Fruit fly (Drosophila melanogaster) whole organism, embryonic: ENCODE measurements around the gene CG1910.
A peak's percentile ranks its signal among the peaks of the same experiment; 100 is the strongest.

Experiments
- Adf1 ChIP-seq: fragments of 200-800 bp; sonication (Bioruptor generic); IDR thresholded peaks from 2 replicates; pipeline ENCODE4 v1.3.6; 2022; ENCODE audit warnings: missing biosample characterization, missing genetic modification characterization
- Atf-2 ChIP-seq: fragments of 200-800 bp; sonication (Bioruptor generic); optimal IDR thresholded peaks from 2 replicates; lab custom pipeline; 2016; ENCODE audit warnings: missing biosample characterization, missing genetic modification characterization
- CG1024 ChIP-seq: fragments of 200-800 bp; sonication (Bioruptor generic); IDR thresholded peaks from 2 replicates; pipeline ENCODE4 v1.3.6; 2022; ENCODE audit warnings: missing biosample characterization, missing genetic modification characterization
- CG10321 ChIP-seq: fragments of 200-800 bp; sonication (Bioruptor generic); IDR thresholded peaks from 2 replicates; pipeline ENCODE4 v1.3.6; 2022; ENCODE audit warnings: missing biosample characterization, missing genetic modification characterization
- CG12071 ChIP-seq: fragments of 200-800 bp; sonication (Bioruptor generic); optimal IDR thresholded peaks from 3 replicates; lab custom pipeline; 2018; ENCODE audit warnings: missing biosample characterization, mild to moderate bottlenecking, missing genetic modification characterization
- CG1602 ChIP-seq: fragments of 200-800 bp; sonication (Bioruptor generic); optimal IDR thresholded peaks from 3 replicates; lab custom pipeline; 2016; ENCODE audit warnings: missing biosample characterization, missing genetic modification characterization
- CG17186 ChIP-seq: fragments of 200-800 bp; sonication (Bioruptor generic); optimal IDR thresholded peaks from 3 replicates; lab custom pipeline; 2017; ENCODE audit warnings: missing biosample characterization, missing genetic modification reagents, missing genetic modification characterization
- CG17829 ChIP-seq: fragments of 200-800 bp; optimal IDR thresholded peaks from 2 replicates; lab custom pipeline; 2019; ENCODE audit warnings: missing biosample characterization, mild to moderate bottlenecking, missing genetic modification characterization, moderate library complexity
- CG18599 ChIP-seq: fragments of 200-800 bp; sonication (Bioruptor generic); optimal IDR thresholded peaks from 3 replicates; lab custom pipeline; 2017; ENCODE audit warnings: missing biosample characterization, missing genetic modification characterization, mild to moderate bottlenecking, moderate library complexity, missing genetic modification reagents
- CG3281 ChIP-seq: fragments of 200-800 bp; sonication (Bioruptor generic); optimal IDR thresholded peaks from 3 replicates; lab custom pipeline; 2017; ENCODE audit warnings: missing biosample characterization, mild to moderate bottlenecking, missing genetic modification characterization
- CG3407 ChIP-seq: fragments of 200-800 bp; sonication (Bioruptor generic); optimal IDR thresholded peaks from 2 replicates; lab custom pipeline; 2018; ENCODE audit warnings: missing biosample characterization, mild to moderate bottlenecking, missing genetic modification characterization
- CG34376 ChIP-seq: fragments of 200-800 bp; sonication (Bioruptor generic); optimal IDR thresholded peaks from 2 replicates; lab custom pipeline; 2018; ENCODE audit warnings: missing biosample characterization, mild to moderate bottlenecking, missing genetic modification characterization
- CG6175 ChIP-seq: fragments of 200-800 bp; sonication (Bioruptor generic); IDR thresholded peaks from 3 replicates; pipeline ENCODE4 v1.3.6; 2022; ENCODE audit warnings: missing biosample characterization, missing genetic modification characterization
- CG8478 ChIP-seq: fragments of >200 bp; optimal IDR thresholded peaks from 2 replicates; lab custom pipeline; 2018
- CG8944 ChIP-seq: fragments of 200-800 bp; sonication (Bioruptor generic); optimal IDR thresholded peaks from 3 replicates; lab custom pipeline; 2016; ENCODE audit warnings: missing biosample characterization, missing genetic modification characterization
- CkIIα-i1 ChIP-seq: fragments of 200-800 bp; sonication (Bioruptor generic); IDR thresholded peaks from 2 replicates; pipeline ENCODE4 v1.3.6; 2022; ENCODE audit warnings: missing biosample characterization, missing genetic modification characterization
- Dip3 ChIP-seq: fragments of 200-800 bp; sonication (Bioruptor generic); optimal IDR thresholded peaks from 3 replicates; lab custom pipeline; 2016; ENCODE audit warnings: missing biosample characterization, missing genetic modification characterization
- ERR ChIP-seq: fragments of 200-800 bp; sonication (Bioruptor generic); optimal IDR thresholded peaks from 2 replicates; lab custom pipeline; 2016; ENCODE audit warnings: missing biosample characterization, missing genetic modification characterization
- HLH3B ChIP-seq: fragments of 200-800 bp; sonication (Bioruptor generic); IDR thresholded peaks from 2 replicates; pipeline ENCODE4 v1.3.6; 2022; ENCODE audit warnings: missing biosample characterization, missing genetic modification characterization
- HLH4C ChIP-seq: fragments of 200-800 bp; sonication (Bioruptor generic); IDR thresholded peaks from 3 replicates; pipeline ENCODE4 v1.3.6; 2022; ENCODE audit warnings: missing biosample characterization, missing genetic modification characterization; ENCODE audit not compliant: partially characterized antibody
- Hmx ChIP-seq: fragments of 200-800 bp; sonication (Bioruptor generic); optimal IDR thresholded peaks from 2 replicates; lab custom pipeline; 2016; ENCODE audit warnings: missing biosample characterization, missing genetic modification characterization
- Med ChIP-seq: fragments of 200-800 bp; sonication (Bioruptor generic); peaks from one replicate; lab custom pipeline; 2016; ENCODE audit warnings: missing biosample characterization, missing genetic modification characterization, mild to moderate bottlenecking, inconsistent platforms, moderate library complexity
- Meics ChIP-seq: fragments of 200-800 bp; sonication (Bioruptor generic); optimal IDR thresholded peaks from 2 replicates; lab custom pipeline; 2017; ENCODE audit warnings: missing biosample characterization, mild to moderate bottlenecking, missing genetic modification characterization
- Mrtf ChIP-seq: fragments of 200-800 bp; sonication (Bioruptor generic); IDR thresholded peaks from 3 replicates; pipeline ENCODE4 v1.3.6; 2022; ENCODE audit warnings: missing biosample characterization, missing genetic modification characterization
- NC2α ChIP-seq: fragments of 200-800 bp; sonication (Bioruptor generic); optimal IDR thresholded peaks from 2 replicates; lab custom pipeline; 2016; ENCODE audit warnings: missing biosample characterization, missing genetic modification characterization
- Nf-YB ChIP-seq: fragments of 200-800 bp; sonication (Bioruptor generic); optimal IDR thresholded peaks from 3 replicates; lab custom pipeline; 2019; ENCODE audit warnings: missing biosample characterization, mild to moderate bottlenecking, missing genetic modification characterization, moderate library complexity
- Opbp ChIP-seq: fragments of 200-800 bp; sonication (Bioruptor generic); IDR thresholded peaks from 3 replicates; pipeline ENCODE4 v1.3.6; 2022; ENCODE audit warnings: missing biosample characterization, missing genetic modification characterization; ENCODE audit not compliant: partially characterized antibody
- Pdp1 ChIP-seq, 2 experiments: fragments of 200-800 bp; sonication (Bioruptor generic); optimal IDR thresholded peaks; 3 replicates each; lab custom pipeline; 2016; ENCODE audit warnings: missing biosample characterization in 2 of 2, missing genetic modification characterization in 2 of 2, mild to moderate bottlenecking in 1 of 2, moderate library complexity in 1 of 2
- Sry-β ChIP-seq: fragments of 200-800 bp; sonication (Bioruptor generic); optimal IDR thresholded peaks from 2 replicates; lab custom pipeline; 2018; ENCODE audit warnings: missing biosample characterization, mild to moderate bottlenecking, missing genetic modification characterization, moderate library complexity
- Trl ChIP-seq, 3 experiments: fragments of >200 bp in 2 of 3; fragments of 200-800 bp in 1 of 3; sonication (Bioruptor generic) in 1 of 3; optimal IDR thresholded peaks; 2 replicates in 1 of 3; 3 replicates in 2 of 3; lab custom pipeline; 2016 to 2017; ENCODE audit warnings: missing biosample characterization in 1 of 3, missing genetic modification characterization in 1 of 3
- Xbp1 ChIP-seq: fragments of 200-800 bp; sonication (Bioruptor generic); optimal IDR thresholded peaks from 3 replicates; lab custom pipeline; 2016; ENCODE audit warnings: missing biosample characterization, mild to moderate bottlenecking, missing genetic modification characterization
- bab2 ChIP-seq: fragments of 200-800 bp; sonication (Bioruptor generic); optimal IDR thresholded peaks from 2 replicates; lab custom pipeline; 2016; ENCODE audit warnings: missing biosample characterization, missing genetic modification characterization
- bcd ChIP-seq: fragments of 200-800 bp; sonication (Bioruptor generic); optimal IDR thresholded peaks from 2 replicates; lab custom pipeline; 2017; ENCODE audit warnings: missing biosample characterization, mild to moderate bottlenecking, missing genetic modification characterization
- br ChIP-seq: fragments of >200 bp; optimal IDR thresholded peaks from 2 replicates; lab custom pipeline; 2017
- cg ChIP-seq: fragments of 200-800 bp; sonication (Bioruptor generic); optimal IDR thresholded peaks from 3 replicates; lab custom pipeline; 2019; ENCODE audit warnings: missing biosample characterization, mild to moderate bottlenecking, missing genetic modification characterization, moderate library complexity
- chm ChIP-seq: fragments of 200-800 bp; sonication (Bioruptor generic); IDR thresholded peaks from 2 replicates; pipeline ENCODE4 v1.3.6; 2022; ENCODE audit warnings: missing biosample characterization, missing genetic modification characterization
- dan ChIP-seq: fragments of 200-800 bp; sonication (Bioruptor generic); IDR thresholded peaks from 2 replicates; pipeline ENCODE4 v1.3.6; 2022; ENCODE audit warnings: missing biosample characterization, missing genetic modification characterization
- dysf ChIP-seq: fragments of 200-800 bp; sonication (Bioruptor generic); IDR thresholded peaks from 3 replicates; pipeline ENCODE4 v1.3.6; 2022; ENCODE audit warnings: missing biosample characterization, missing genetic modification characterization
- ems ChIP-seq: fragments of 200-800 bp; sonication (Bioruptor generic); optimal IDR thresholded peaks from 3 replicates; lab custom pipeline; 2016; ENCODE audit warnings: missing biosample characterization, missing genetic modification characterization
- esg ChIP-seq: fragments of 200-800 bp; sonication (Bioruptor generic); conservative IDR thresholded peaks from 2 replicates; pipeline ENCODE4 v1.3.6; 2022; ENCODE audit warnings: missing biosample characterization, missing genetic modification characterization
- fd3F ChIP-seq: fragments of 200-800 bp; sonication (Bioruptor generic); optimal IDR thresholded peaks from 2 replicates; lab custom pipeline; 2018; ENCODE audit warnings: missing biosample characterization, mild to moderate bottlenecking, missing genetic modification characterization, moderate library complexity
- gem ChIP-seq: fragments of 200-800 bp; sonication (Bioruptor generic); optimal IDR thresholded peaks from 2 replicates; lab custom pipeline; 2019; ENCODE audit warnings: missing biosample characterization, mild to moderate bottlenecking, missing genetic modification characterization, moderate library complexity
- hbn ChIP-seq: fragments of 200-800 bp; sonication (Bioruptor generic); IDR thresholded peaks from 2 replicates; pipeline ENCODE4 v1.3.6; 2022; ENCODE audit warnings: missing biosample characterization, missing genetic modification characterization; ENCODE audit not compliant: partially characterized antibody
- nom ChIP-seq: fragments of 200-800 bp; sonication (Bioruptor generic); optimal IDR thresholded peaks from 2 replicates; lab custom pipeline; 2017; ENCODE audit warnings: missing biosample characterization, missing genetic modification characterization, mild to moderate bottlenecking, moderate library complexity, missing genetic modification reagents
- psq ChIP-seq: fragments of 200-800 bp; sonication (Bioruptor generic); optimal IDR thresholded peaks from 2 replicates; lab custom pipeline; 2017; ENCODE audit warnings: missing biosample characterization, missing genetic modification characterization
- sens ChIP-seq: fragments of 200-800 bp; sonication (Bioruptor generic); peaks from one replicate; lab custom pipeline; 2016; ENCODE audit warnings: missing biosample characterization, missing genetic modification characterization
- sens-2 ChIP-seq: fragments of 200-800 bp; sonication (Bioruptor generic); IDR thresholded peaks from 2 replicates; pipeline ENCODE4 v1.3.6; 2022; ENCODE audit warnings: missing biosample characterization, missing genetic modification characterization
- ttk ChIP-seq: fragments of 200-800 bp; sonication (Bioruptor generic); IDR thresholded peaks from 2 replicates; pipeline ENCODE4 v2.1.2; 2022; ENCODE audit warnings: missing biosample characterization, missing genetic modification characterization
- unc-4 ChIP-seq: fragments of 200-800 bp; sonication (Bioruptor generic); IDR thresholded peaks from 2 replicates; pipeline ENCODE4 v1.3.6; 2022; ENCODE audit warnings: missing biosample characterization, missing genetic modification characterization; ENCODE audit not compliant: partially characterized antibody
- zen2 ChIP-seq: fragments of 200-800 bp; sonication (Bioruptor generic); IDR thresholded peaks from 3 replicates; pipeline ENCODE4 v1.3.6; 2022; ENCODE audit warnings: missing biosample characterization, missing genetic modification characterization; ENCODE audit not compliant: partially characterized antibody

Gene CG1910

dm6 chr3R:31724580-31725320 is 22.7 kb upstream of the CG1910 start (continued):
- TF ChIP-seq HLH3B (GFP tag; lab: Robert Waterston, UW) (no peak), CG12071 (peak; percentile 19), CG17829 (tag; lab: Kevin White, UChicago) (no peak), HLH4C (GFP tag; lab: Robert Waterston, UW) (no peak), Atf-2 (GFP tag; lab: Kevin White, UChicago) (no peak), Nf-YB (GFP tag; lab: Kevin White, UChicago) (no peak), gem (tag; lab: Kevin White, UChicago) (peak; percentile 39), unc-4 (GFP tag; lab: Robert Waterston, UW) (0 out of 2 replicates have a peak, but pooled peaks have one; percentile 16), CkIIα-i1 (GFP tag; lab: Robert Waterston, UW) (no peak), ttk (GFP tag; lab: Robert Waterston, UW) (0 out of 2 replicates have a peak, but pooled peaks have one; percentile 9), Opbp (GFP tag; lab: Robert Waterston, UW) (0 out of 3 replicates have a peak, but pooled peaks have one; percentile 23), Xbp1 (GFP tag; lab: Kevin White, UChicago) (no peak), esg (GFP tag; lab: Robert Waterston, UW) (no peak), dan (no peak), sens-2 (GFP tag; lab: Robert Waterston, UW) (no peak), Meics (peak; percentile 12), ems (GFP tag; lab: Kevin White, UChicago) (no peak), CG34376 (peak; percentile 30), Med (peak; percentile 80), CG18599 (peak; percentile 29), dysf (GFP tag; lab: Robert Waterston, UW) (0 out of 3 replicates have a peak, but pooled peaks have one; percentile 23), chm (GFP tag; lab: Robert Waterston, UW) (peak; percentile 69), CG6175 (GFP tag; lab: Robert Waterston, UW) (no peak), Pdp1 (GFP tag; optimal IDR thresholded peaks at IDR 0.05; lab: Kevin White, UChicago) (no peak), zen2 (GFP tag; lab: Robert Waterston, UW) (peak; percentile 45; the same call in 1 of the 3 replicates), psq (GFP tag; lab: Kevin White, UChicago) (no peak), hbn (GFP tag; lab: Robert Waterston, UW) (no peak), CG10321 (GFP tag; lab: Robert Waterston, UW) (no peak), br (no peak), nom (peak; percentile 78), Mrtf (GFP tag; lab: Robert Waterston, UW) (no peak), CG1024 (GFP tag; lab: Robert Waterston, UW) (no peak; the same call in 1 of the 2 replicates), cg (GFP tag; lab: Kevin White, UChicago) (peak; percentile 89), CG8478 (lab: Kevin White, UChicago) (no peak), NC2α (GFP tag; lab: Kevin White, UChicago) (no peak), Trl (optimal IDR thresholded peaks at IDR 0.05; lab: Kevin White, UChicago) (peak; percentile 88), Trl (GFP tag; optimal IDR thresholded peaks at IDR 0.05; lab: Kevin White, UChicago) (peak; percentile 37), sens (GFP tag; lab: Kevin White, UChicago) (peak; percentile 32), bab2 (GFP tag; lab: Kevin White, UChicago) (no peak), ERR (no peak), CG8944 (no peak), Dip3 (GFP tag; lab: Kevin White, UChicago) (peak; percentile 21), CG17186 (GFP tag; lab: Kevin White, UChicago) (no peak), CG3281 (GFP tag; lab: Kevin White, UChicago) (no peak), Sry-β (no peak), CG3407 (GFP tag; lab: Kevin White, UChicago) (no peak), Adf1 (peak; percentile 98), bcd (GFP tag; lab: Kevin White, UChicago) (no peak), CG1602 (GFP tag; lab: Kevin White, UChicago) (no peak), Hmx (no peak), fd3F (GFP tag; lab: Kevin White, UChicago) (no peak)
